Worm (Caenorhabditis elegans) whole organism, L4 larva: Measurements from ENCODE around the gene zip-9.

Experiments used
- F26F4.8 ChIP-seq: fragments of 200-800 bp; sonication (Bioruptor generic); conservative IDR thresholded peaks from 2 replicates; pipeline ENCODE4 v1.3.6; 2022; ENCODE audit warnings: missing genetic modification characterization, missing compliant biosample characterization
- F37D6.2 ChIP-seq: sonication (generic microtip); optimal IDR thresholded peaks from 2 replicates; lab custom pipeline; 2016; ENCODE audit warnings: mild to moderate bottlenecking, missing genetic modification characterization, missing compliant biosample characterization
- F44E2.7 ChIP-seq: fragments of 200-800 bp; sonication (Bioruptor generic); IDR thresholded peaks from 2 replicates; pipeline ENCODE4 v2.1.2; 2022; ENCODE audit warnings: missing genetic modification characterization, missing compliant biosample characterization
- Y105C5A.15 ChIP-seq: fragments of 200-800 bp; sonication (Bioruptor generic); IDR thresholded peaks from 2 replicates; pipeline ENCODE4 v1.3.6; 2022; ENCODE audit warnings: missing genetic modification characterization, missing compliant biosample characterization
- Y48G9A.11 ChIP-seq: fragments of 200-800 bp; sonication (Bioruptor generic); IDR thresholded peaks from 2 replicates; pipeline ENCODE4 v1.3.6; 2022; ENCODE audit warnings: missing genetic modification reagents, missing genetic modification characterization, missing compliant biosample characterization
- aha-1 ChIP-seq: fragments of 150-350 bp; peaks from one replicate; lab custom pipeline; 2014; ENCODE audit warnings: missing biosample characterization, missing genetic modification characterization
- aly-2 ChIP-seq: sonication (generic microtip); optimal IDR thresholded peaks from 2 replicates; lab custom pipeline; 2018; ENCODE audit warnings: missing biosample characterization, missing genetic modification characterization
- ceh-32 ChIP-seq: sonication (generic microtip); optimal IDR thresholded peaks from 2 replicates; lab custom pipeline; 2016; ENCODE audit warnings: mild to moderate bottlenecking, missing genetic modification characterization, missing compliant biosample characterization; ENCODE audit not compliant: poor library complexity
- ceh-44 ChIP-seq: fragments of 200-800 bp; sonication (Bioruptor generic); IDR thresholded peaks from 2 replicates; pipeline ENCODE4 v1.3.6; 2022; ENCODE audit warnings: missing genetic modification reagents, missing genetic modification characterization, missing compliant biosample characterization
- ceh-62 ChIP-seq: sonication (generic microtip); optimal IDR thresholded peaks from 2 replicates; lab custom pipeline; 2017; ENCODE audit warnings: missing biosample characterization, missing genetic modification characterization
- ceh-82 ChIP-seq: sonication (generic microtip); optimal IDR thresholded peaks from 2 replicates; lab custom pipeline; 2017; ENCODE audit warnings: missing biosample characterization, missing genetic modification characterization
- cey-2 ChIP-seq: sonication (generic microtip); optimal IDR thresholded peaks from 3 replicates; lab custom pipeline; 2017; ENCODE audit warnings: missing genetic modification characterization, mild to moderate bottlenecking, missing compliant biosample characterization, antibody characterized with exemption, borderline replicate concordance; ENCODE audit not compliant: insufficient read depth
- daf-16 ChIP-seq, 3 experiments: sonication (generic microtip); optimal IDR thresholded peaks; 2 replicates each; lab custom pipeline; 2016 to 2017; ENCODE audit warnings: missing genetic modification characterization in 3 of 3, missing genetic modification reagents in 3 of 3, mild to moderate bottlenecking in 2 of 3, missing compliant biosample characterization in 2 of 3, missing biosample characterization in 1 of 3, moderate library complexity in 1 of 3
- dmd-6 ChIP-seq: fragments of 200-800 bp; sonication (Bioruptor generic); IDR thresholded peaks from 2 replicates; pipeline ENCODE4 v1.3.6; 2022; ENCODE audit warnings: missing genetic modification reagents, missing genetic modification characterization, missing compliant biosample characterization
- duxl-1 ChIP-seq: sonication (generic microtip); optimal IDR thresholded peaks from 2 replicates; lab custom pipeline; 2016; ENCODE audit warnings: mild to moderate bottlenecking, missing genetic modification characterization, moderate library complexity, missing compliant biosample characterization; ENCODE audit not compliant: poor library complexity
- dve-1 ChIP-seq: sonication (generic microtip); optimal IDR thresholded peaks from 2 replicates; lab custom pipeline; 2017; ENCODE audit warnings: antibody characterized with exemption, mild to moderate bottlenecking, missing genetic modification characterization, missing compliant biosample characterization; ENCODE audit not compliant: insufficient read depth
- egl-43 ChIP-seq: fragments of 200-800 bp; sonication (Bioruptor generic); IDR thresholded peaks from 2 replicates; pipeline ENCODE4 v1.3.6; 2022; ENCODE audit warnings: missing genetic modification reagents, missing genetic modification characterization, missing compliant biosample characterization
- hlh-11 ChIP-seq: fragments of 200-800 bp; sonication (Bioruptor generic); optimal IDR thresholded peaks from 2 replicates; lab custom pipeline; 2018; ENCODE audit warnings: mild to moderate bottlenecking, missing genetic modification characterization, missing compliant biosample characterization
- hmg-1.1 ChIP-seq: fragments of 200-800 bp; sonication (Bioruptor generic); IDR thresholded peaks from 2 replicates; pipeline ENCODE4 v1.3.6; 2022; ENCODE audit warnings: missing genetic modification reagents, missing genetic modification characterization, missing compliant biosample characterization
- lin-1 ChIP-seq: fragments of 200-800 bp; sonication (Bioruptor generic); IDR thresholded peaks from 2 replicates; pipeline ENCODE4 v1.3.6; 2022; ENCODE audit warnings: missing genetic modification reagents, missing genetic modification characterization, missing compliant biosample characterization
- lin-13 ChIP-seq: fragments of 150-350 bp; optimal IDR thresholded peaks from 2 replicates; lab custom pipeline; 2014; ENCODE audit warnings: missing biosample characterization, missing genetic modification reagents, missing genetic modification characterization
- lin-15B ChIP-seq: fragments of 150-350 bp; sonication (generic microtip); optimal IDR thresholded peaks from 3 replicates; lab custom pipeline; 2014; ENCODE audit warnings: missing biosample characterization, missing genetic modification characterization
- lin-38 ChIP-seq: fragments of 200-800 bp; sonication (Bioruptor generic); IDR thresholded peaks from 2 replicates; pipeline ENCODE4 v1.3.6; 2022; ENCODE audit warnings: missing genetic modification reagents, missing genetic modification characterization, missing compliant biosample characterization
- lir-3 ChIP-seq: sonication (generic microtip); optimal IDR thresholded peaks from 2 replicates; lab custom pipeline; 2016; ENCODE audit warnings: mild to moderate bottlenecking, missing genetic modification characterization, missing compliant biosample characterization
- mdl-1 ChIP-seq, 2 experiments: fragments of 150-350 bp in 1 of 2; sonication (generic microtip) in 1 of 2; optimal IDR thresholded peaks; 2 replicates each; lab custom pipeline; 2014 to 2017; ENCODE audit warnings: missing biosample characterization in 2 of 2, missing genetic modification characterization in 2 of 2
- mdt-29 ChIP-seq: fragments of 200-800 bp; sonication (Bioruptor generic); IDR thresholded peaks from 2 replicates; pipeline ENCODE4 v1.3.6; 2022; ENCODE audit warnings: missing genetic modification reagents, missing genetic modification characterization, missing compliant biosample characterization
- mes-2 ChIP-seq: sonication (generic microtip); optimal IDR thresholded peaks from 2 replicates; lab custom pipeline; 2016; ENCODE audit warnings: missing genotype, mild to moderate bottlenecking, missing genetic modification characterization, missing compliant biosample characterization; ENCODE audit not compliant: poor library complexity, severe bottlenecking
- mxl-3 ChIP-seq: fragments of 200-800 bp; sonication (Bioruptor generic); optimal IDR thresholded peaks from 2 replicates; lab custom pipeline; 2018; ENCODE audit warnings: mild to moderate bottlenecking, missing genetic modification characterization, missing compliant biosample characterization
- nhr-10 ChIP-seq: fragments of 150-350 bp; optimal IDR thresholded peaks from 2 replicates; lab custom pipeline; 2014; ENCODE audit warnings: missing biosample characterization, missing genetic modification characterization
- nhr-237 ChIP-seq: sonication (generic microtip); optimal IDR thresholded peaks from 2 replicates; lab custom pipeline; 2017; ENCODE audit warnings: missing biosample characterization, missing genetic modification characterization
- nhr-25 ChIP-seq: sonication (generic microtip); optimal IDR thresholded peaks from 2 replicates; lab custom pipeline; 2017; ENCODE audit warnings: missing genetic modification characterization, mild to moderate bottlenecking, missing compliant biosample characterization, antibody characterized with exemption, moderate library complexity, borderline replicate concordance; ENCODE audit not compliant: insufficient read depth
- nhr-28 ChIP-seq: fragments of 150-350 bp; optimal IDR thresholded peaks from 2 replicates; lab custom pipeline; 2014; ENCODE audit warnings: missing biosample characterization, missing genetic modification characterization
- nhr-6 ChIP-seq: fragments of 150-350 bp; optimal IDR thresholded peaks from 2 replicates; lab custom pipeline; 2014; ENCODE audit warnings: missing biosample characterization, missing genetic modification characterization
- nhr-77 ChIP-seq: fragments of 150-350 bp; optimal IDR thresholded peaks from 2 replicates; lab custom pipeline; 2014; ENCODE audit warnings: missing biosample characterization, missing genetic modification characterization
- php-3 ChIP-seq: fragments of 200-800 bp; sonication (Bioruptor generic); IDR thresholded peaks from 2 replicates; pipeline ENCODE4 v1.3.6; 2022; ENCODE audit warnings: missing genetic modification reagents, missing genetic modification characterization, missing compliant biosample characterization
- pqm-1 ChIP-seq: sonication (generic microtip); optimal IDR thresholded peaks from 2 replicates; lab custom pipeline; 2017; ENCODE audit warnings: missing biosample characterization, missing genetic modification characterization
- rbr-2 ChIP-seq: sonication (generic microtip); optimal IDR thresholded peaks from 2 replicates; lab custom pipeline; 2016; ENCODE audit warnings: missing genotype, missing genetic modification characterization, missing compliant biosample characterization
- sdz-12 ChIP-seq: fragments of 200-800 bp; sonication (Bioruptor generic); optimal IDR thresholded peaks from 2 replicates; lab custom pipeline; 2018; ENCODE audit warnings: mild to moderate bottlenecking, missing genetic modification characterization, missing compliant biosample characterization
- set-16 ChIP-seq: fragments of 200-800 bp; sonication (Bioruptor generic); IDR thresholded peaks from 2 replicates; pipeline ENCODE4 v1.3.6; 2022; ENCODE audit warnings: missing genetic modification reagents, missing genetic modification characterization, missing compliant biosample characterization
- skn-1 ChIP-seq: fragments of 150-350 bp; optimal IDR thresholded peaks from 2 replicates; lab custom pipeline; 2014; ENCODE audit warnings: missing biosample characterization, missing genetic modification characterization
- snpc-4 ChIP-seq: fragments of 150-350 bp; optimal IDR thresholded peaks from 2 replicates; lab custom pipeline; 2014; ENCODE audit warnings: missing biosample characterization, missing genetic modification characterization
- spr-1 ChIP-seq: sonication (generic microtip); optimal IDR thresholded peaks from 2 replicates; lab custom pipeline; 2016; ENCODE audit warnings: mild to moderate bottlenecking, missing genetic modification characterization, missing compliant biosample characterization
- tag-97 ChIP-seq: fragments of 200-800 bp; sonication (Bioruptor generic); IDR thresholded peaks from 2 replicates; pipeline ENCODE4 v1.3.6; 2022; ENCODE audit warnings: missing genetic modification characterization, missing compliant biosample characterization
- tra-1 ChIP-seq: fragments of 200-800 bp; sonication (Bioruptor generic); IDR thresholded peaks from 2 replicates; pipeline ENCODE4 v1.3.6; 2022; ENCODE audit warnings: missing genetic modification reagents, missing genetic modification characterization, missing compliant biosample characterization
- unc-62 ChIP-seq, 3 experiments: fragments of 150-350 bp in 1 of 3; sonication (generic microtip); optimal IDR thresholded peaks in 2 of 3; peaks in 1 of 3; 1 replicate in 1 of 3; 2 replicates in 2 of 3; lab custom pipeline; 2014 to 2017; ENCODE audit warnings: missing biosample characterization in 3 of 3, missing genetic modification characterization in 3 of 3, missing genetic modification reagents in 3 of 3, missing genotype in 1 of 3
- zag-1 ChIP-seq: fragments of 150-350 bp; optimal IDR thresholded peaks from 2 replicates; lab custom pipeline; 2014; ENCODE audit warnings: missing biosample characterization, missing genetic modification characterization
- zip-11 ChIP-seq: fragments of 200-800 bp; sonication (Bioruptor generic); IDR thresholded peaks from 2 replicates; pipeline ENCODE4 v1.3.6; 2022; ENCODE audit warnings: missing genetic modification characterization, missing compliant biosample characterization
- ztf-7 ChIP-seq: fragments of 150-350 bp; optimal IDR thresholded peaks from 2 replicates; lab custom pipeline; 2014; ENCODE audit warnings: missing biosample characterization, missing genetic modification characterization

zip-9 gene

DNA sequence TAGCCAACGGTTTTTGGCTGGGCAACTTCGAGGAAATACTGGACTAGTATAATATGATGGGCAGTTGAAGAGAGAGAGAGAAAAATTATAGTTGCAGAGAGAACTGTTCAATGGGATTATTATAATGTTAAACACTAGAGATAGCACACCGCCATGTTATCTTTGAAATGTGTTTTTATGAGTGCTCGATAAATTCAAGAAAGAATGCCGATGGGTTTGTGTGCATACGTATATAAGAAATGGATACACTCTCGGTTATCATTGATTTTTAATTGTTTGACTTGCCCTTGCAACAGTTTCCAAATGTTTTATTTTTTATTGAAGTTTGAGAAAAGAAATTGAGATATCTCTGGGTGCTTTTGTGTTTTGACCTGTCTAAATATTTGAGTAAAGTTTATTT, 5.6 kb upstream of the zip-9 start, which contains the start of gene F17C11.12:
TSS of gene F17C11.12 (minus strand) at position 240 of the 400 bp plus-strand sequence.
- TF ChIP-seq Y48G9A.11 (GFP tag; lab: Robert Waterston, UW) (no peak), dmd-6 (GFP tag; lab: Robert Waterston, UW) (peak; percentile 59), skn-1 (tag; lab: Kevin White, UChicago) (no peak), sdz-12 (GFP tag; lab: Kevin White, UChicago) (no peak), pqm-1 (tag; lab: Kevin White, UChicago) (peak; percentile 89), nhr-10 (tag; lab: Kevin White, UChicago) (peak; percentile 3), dve-1 (tag; lab: Kevin White, UChicago) (peak; percentile 74), php-3 (GFP tag; lab: Robert Waterston, UW) (peak; percentile 89), snpc-4 (tag; lab: Kevin White, UChicago) (no peak), zag-1 (no peak), nhr-25 (no peak), aly-2 (no peak), F37D6.2 (tag; lab: Kevin White, UChicago) (no peak), mdl-1 (tag; optimal IDR thresholded peaks at IDR 0.05; lab: Kevin White, UChicago) (no peak), set-16 (GFP tag; lab: Robert Waterston, UW) (no peak), lin-13 (GFP tag; lab: Kevin White, UChicago) (no peak), mdt-29 (GFP tag; lab: Robert Waterston, UW) (no peak), ztf-7 (tag; lab: Kevin White, UChicago) (no peak), aha-1 (tag; lab: Kevin White, UChicago) (no peak), tag-97 (GFP tag; lab: Robert Waterston, UW) (no peak), rbr-2 (tag; lab: Kevin White, UChicago) (no peak), lin-15B (tag; lab: Kevin White, UChicago) (no peak), spr-1 (tag; lab: Kevin White, UChicago) (no peak), nhr-28 (tag; lab: Kevin White, UChicago) (peak; percentile 84), F26F4.8 (no peak), mes-2 (tag; lab: Kevin White, UChicago) (no peak), zip-11 (no peak), ceh-32 (tag; lab: Kevin White, UChicago) (no peak), mxl-3 (GFP tag; lab: Kevin White, UChicago) (no peak), Y105C5A.15 (GFP tag; lab: Robert Waterston, UW) (no peak), F44E2.7 (GFP tag; lab: Robert Waterston, UW) (no peak), daf-16 (GFP tag; optimal IDR thresholded peaks at IDR 0.05; lab: Kevin White, UChicago) (no peak), daf-16 (tag; optimal IDR thresholded peaks at IDR 0.05; lab: Kevin White, UChicago) (peak; percentile 52), duxl-1 (no peak), hlh-11 (peak; percentile 42), nhr-6 (tag; lab: Kevin White, UChicago) (no peak), nhr-77 (tag; lab: Kevin White, UChicago) (peak; percentile 8), tra-1 (GFP tag; lab: Robert Waterston, UW) (no peak), unc-62 (GFP tag; optimal IDR thresholded peaks at IDR 0.05 in 1 of 2; lab: Kevin White, UChicago) (no peak), unc-62 (tag; optimal IDR thresholded peaks at IDR 0.05; lab: Kevin White, UChicago) (no peak), ceh-44 (GFP tag; lab: Robert Waterston, UW) (no peak)

DNA sequence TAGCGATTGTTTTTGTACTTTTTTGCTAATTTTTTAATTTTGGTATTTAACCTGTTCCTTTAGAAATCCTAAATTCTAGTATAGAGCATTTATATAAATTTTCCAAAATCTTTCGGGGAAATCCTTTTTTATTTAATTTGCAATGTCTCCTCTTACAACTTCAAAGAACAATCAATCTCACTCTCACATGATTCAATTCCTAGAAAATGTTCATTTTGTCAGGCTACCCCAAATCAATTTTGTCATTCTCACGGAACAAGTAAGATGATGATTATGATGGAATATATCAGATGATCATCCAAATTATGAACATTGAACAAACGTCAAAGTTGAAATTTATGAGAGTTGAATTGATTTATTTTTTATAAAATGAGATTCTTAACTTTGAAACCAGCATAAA, 5.0 kb upstream of the zip-9 start:
- no peak for TF ChIP-seq lin-1 (GFP tag; lab: Robert Waterston, UW)
- TF ChIP-seq ceh-82 (tag; lab: Kevin White, UChicago) = no peak
- TF ChIP-seq dve-1 (tag; lab: Kevin White, UChicago) = peak; percentile 37
- no peak for TF ChIP-seq hmg-1.1 (GFP tag; lab: Robert Waterston, UW)
- peak; percentile 93 for TF ChIP-seq ztf-7 (tag; lab: Kevin White, UChicago)
- no peak for TF ChIP-seq rbr-2 (tag; lab: Kevin White, UChicago)
- TF ChIP-seq egl-43 = no peak
- TF ChIP-seq ceh-62 = no peak
- 0 out of 2 replicates have a peak, but pooled peaks have one; percentile 23 for TF ChIP-seq lin-38
- no peak for TF ChIP-seq cey-2 (tag; lab: Kevin White, UChicago)
- TF ChIP-seq hlh-11 = peak; percentile 23
- TF ChIP-seq set-16 (GFP tag; lab: Robert Waterston, UW) = no peak
- TF ChIP-seq zag-1 = no peak
- TF ChIP-seq lin-15B (tag; lab: Kevin White, UChicago) = no peak
- no peak for TF ChIP-seq F26F4.8
- TF ChIP-seq sdz-12 (GFP tag; lab: Kevin White, UChicago) = no peak
- no peak for TF ChIP-seq lir-3 (tag; lab: Kevin White, UChicago)
- no peak for TF ChIP-seq Y48G9A.11 (GFP tag; lab: Robert Waterston, UW)
- TF ChIP-seq nhr-237 (tag; lab: Kevin White, UChicago) = no peak
